Fruit fly (Drosophila melanogaster) S2 (cell line): ENCODE measurements around the gene CG34375.

ENCODE experiments used
- CG8478 ChIP-seq: fragments of >200 bp; optimal IDR thresholded peaks from 2 replicates; lab custom pipeline; 2018
- CTCF ChIP-seq, 2 experiments: fragments of >200 bp; optimal IDR thresholded peaks; 2 replicates each; lab custom pipeline; 2018

DNA sequence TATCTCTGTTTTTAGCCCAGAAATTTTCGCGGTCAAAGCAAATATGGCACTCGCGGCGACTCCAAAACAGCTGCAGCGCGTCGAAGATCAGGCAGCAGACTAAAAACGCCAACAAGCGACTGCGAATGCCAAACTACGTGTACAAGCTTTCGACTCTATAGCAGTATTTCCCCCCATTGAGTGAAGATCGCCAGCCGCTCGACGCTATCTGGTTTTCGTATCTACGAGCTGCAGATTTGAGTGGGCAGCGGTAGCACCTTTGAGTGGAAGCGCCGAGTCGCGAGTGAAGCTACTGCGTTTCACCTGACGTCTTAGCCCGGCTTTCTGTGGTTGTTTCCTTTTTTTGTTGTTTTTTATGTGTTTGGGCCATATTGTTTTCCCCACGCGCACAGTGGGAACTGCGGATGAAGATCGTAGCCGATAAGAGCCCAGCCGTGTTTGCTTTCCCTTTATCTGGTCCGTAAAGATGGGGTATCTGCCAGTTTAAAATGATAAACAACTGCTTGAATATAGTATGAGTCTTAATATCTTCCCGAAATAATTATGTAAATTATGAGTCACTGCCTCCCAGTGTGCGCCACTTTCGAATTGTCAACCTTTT lies 37.8 kb upstream of the CG34375 start, which contains the start of gene CG17121:
- no peak for TF ChIP-seq CG8478
- no peak for TF ChIP-seq CTCF (optimal IDR thresholded peaks at IDR 0.05; lab: Kevin White, UChicago)
